Fruit fly (Drosophila melanogaster) whole organism, pupa: Measurements from ENCODE around the gene BCAS2.

Experiments used
- CG10348 ChIP-seq: fragments of 200-800 bp; sonication (Bioruptor generic); IDR thresholded peaks from 2 replicates; pipeline ENCODE4 v1.3.6; 2022; ENCODE audit warnings: missing biosample characterization, missing genetic modification characterization
- CG12605 ChIP-seq: fragments of 200-800 bp; sonication (Bioruptor generic); IDR thresholded peaks from 2 replicates; pipeline ENCODE4 v1.3.6; 2022; ENCODE audit warnings: missing biosample characterization, missing genetic modification characterization
- CG13204 ChIP-seq: fragments of 200-800 bp; sonication (Bioruptor generic); optimal IDR thresholded peaks from 2 replicates; lab custom pipeline; 2018; ENCODE audit warnings: missing biosample characterization, mild to moderate bottlenecking, missing genetic modification characterization, moderate library complexity
- CG14655 ChIP-seq: fragments of 200-800 bp; sonication (Bioruptor generic); optimal IDR thresholded peaks from 3 replicates; lab custom pipeline; 2017; ENCODE audit warnings: mild to moderate bottlenecking, missing biosample characterization, missing genetic modification reagents, missing genetic modification characterization
- CG15710 ChIP-seq: fragments of 200-800 bp; sonication (Bioruptor generic); optimal IDR thresholded peaks from 2 replicates; lab custom pipeline; 2018; ENCODE audit warnings: missing biosample characterization, mild to moderate bottlenecking, missing genetic modification characterization, moderate library complexity
- CG17806 ChIP-seq: fragments of 200-800 bp; sonication (Bioruptor generic); optimal IDR thresholded peaks from 2 replicates; lab custom pipeline; 2018; ENCODE audit warnings: missing biosample characterization, mild to moderate bottlenecking, missing genetic modification characterization, moderate library complexity
- CG32121 ChIP-seq: fragments of 200-800 bp; sonication (Bioruptor generic); IDR thresholded peaks from 2 replicates; pipeline ENCODE4 v1.3.6; 2022; ENCODE audit warnings: missing biosample characterization, missing genetic modification characterization
- CG34367 ChIP-seq: fragments of 200-800 bp; sonication (Bioruptor generic); optimal IDR thresholded peaks from 2 replicates; lab custom pipeline; 2018; ENCODE audit warnings: missing biosample characterization, mild to moderate bottlenecking, missing genetic modification characterization
- CG4496 ChIP-seq: fragments of 200-800 bp; sonication (Bioruptor generic); IDR thresholded peaks from 3 replicates; pipeline ENCODE4 v1.3.6; 2022; ENCODE audit warnings: missing biosample characterization, missing genetic modification characterization
- CG8159 ChIP-seq: fragments of 200-800 bp; sonication (Bioruptor generic); optimal IDR thresholded peaks from 3 replicates; lab custom pipeline; 2018; ENCODE audit warnings: missing biosample characterization, mild to moderate bottlenecking, missing genetic modification characterization, moderate library complexity
- CG8301 ChIP-seq: fragments of 200-800 bp; sonication (Bioruptor generic); optimal IDR thresholded peaks from 2 replicates; lab custom pipeline; 2018; ENCODE audit warnings: missing biosample characterization, mild to moderate bottlenecking, missing genetic modification characterization
- CG9948 ChIP-seq: fragments of 200-800 bp; sonication (Bioruptor generic); optimal IDR thresholded peaks from 2 replicates; lab custom pipeline; 2018; ENCODE audit warnings: missing biosample characterization, mild to moderate bottlenecking, missing genetic modification characterization, moderate library complexity
- D1 ChIP-seq: fragments of 200-800 bp; sonication (Bioruptor generic); optimal IDR thresholded peaks from 2 replicates; lab custom pipeline; 2018; ENCODE audit warnings: missing biosample characterization, mild to moderate bottlenecking, missing genetic modification characterization, moderate library complexity
- EcR ChIP-seq: fragments of 200-800 bp; sonication (Bioruptor generic); optimal IDR thresholded peaks from 3 replicates; lab custom pipeline; 2019; ENCODE audit warnings: missing biosample characterization, missing genetic modification characterization, mild to moderate bottlenecking, moderate library complexity, missing genetic modification reagents
- Ets98B ChIP-seq: fragments of 200-800 bp; sonication (Bioruptor generic); IDR thresholded peaks from 2 replicates; pipeline ENCODE4 v1.3.6; 2022; ENCODE audit warnings: missing biosample characterization, missing genetic modification characterization
- Pif1A ChIP-seq: fragments of 200-800 bp; sonication (Bioruptor generic); optimal IDR thresholded peaks from 3 replicates; lab custom pipeline; 2016; ENCODE audit warnings: missing biosample characterization, missing genetic modification characterization
- Pif1B ChIP-seq: fragments of 200-800 bp; sonication (Bioruptor generic); optimal IDR thresholded peaks from 3 replicates; lab custom pipeline; 2016; ENCODE audit warnings: missing biosample characterization, missing genetic modification characterization
- Snoo ChIP-seq: fragments of 200-800 bp; sonication (Bioruptor generic); optimal IDR thresholded peaks from 3 replicates; lab custom pipeline; 2017; ENCODE audit warnings: missing biosample characterization, mild to moderate bottlenecking, missing genetic modification characterization, inconsistent platforms
- fd96Ca ChIP-seq: fragments of 200-800 bp; sonication (Bioruptor generic); IDR thresholded peaks from 3 replicates; pipeline ENCODE4 v1.3.6; 2022; ENCODE audit warnings: missing biosample characterization, missing genetic modification characterization
- gl ChIP-seq: fragments of 200-800 bp; sonication (Bioruptor generic); optimal IDR thresholded peaks from 2 replicates; lab custom pipeline; 2018; ENCODE audit warnings: missing biosample characterization, mild to moderate bottlenecking, missing genetic modification characterization
- rn ChIP-seq: fragments of 200-800 bp; sonication (Bioruptor generic); IDR thresholded peaks from 2 replicates; pipeline ENCODE4 v1.3.6; 2022; ENCODE audit warnings: missing biosample characterization, missing genetic modification characterization

The BCAS2 gene

DNA sequence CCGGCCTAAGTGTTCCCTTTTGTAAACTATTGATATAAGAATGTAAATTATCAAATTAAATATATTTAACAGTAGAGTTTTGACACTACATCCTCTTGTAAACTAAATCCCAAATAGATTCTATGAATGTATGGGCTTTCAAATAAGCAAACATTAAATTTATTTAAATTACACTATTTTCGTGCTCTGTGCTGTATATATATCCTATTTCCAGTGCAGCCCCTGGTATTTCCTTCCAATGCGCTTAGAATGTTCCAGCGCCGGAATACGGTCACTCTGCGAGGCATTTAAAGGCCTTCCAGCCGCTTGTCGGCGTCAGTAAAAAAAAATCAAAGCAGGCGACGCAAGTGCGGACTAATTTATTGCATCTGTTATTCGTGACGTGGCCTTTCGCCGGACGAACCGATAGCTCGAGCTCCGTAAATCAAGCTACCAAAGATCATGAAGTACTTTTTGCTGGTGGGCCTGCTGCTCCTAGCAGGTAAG lies 26.3 kb upstream of the BCAS2 start, which contains the start of gene Gp93:
Gene Gp93 (plus strand): TSS at position 291 of the 486 bp plus-strand sequence.
- TF ChIP-seq CG12605 (GFP tag; lab: Robert Waterston, UW) (peak; percentile 40; the same call in 1 of the 2 replicates), CG8301 (peak; percentile 37), CG14655 (GFP tag; lab: Kevin White, UChicago) (no peak), D1 (tag; lab: Kevin White, UChicago) (no peak), rn (GFP tag; lab: Robert Waterston, UW) (no peak), CG34367 (peak; percentile 25), Snoo (tag; lab: Kevin White, UChicago) (peak; percentile 64), gl (tag; lab: Kevin White, UChicago) (peak; percentile 18), Pif1A (GFP tag; lab: Kevin White, UChicago) (no peak), fd96Ca (peak; percentile 33; the same call in 1 of the 3 replicates), CG10348 (GFP tag; lab: Robert Waterston, UW) (no peak), EcR (GFP tag; lab: Kevin White, UChicago) (peak; percentile 56), Pif1B (GFP tag; lab: Kevin White, UChicago) (no peak), CG9948 (tag; lab: Kevin White, UChicago) (peak; percentile 42), CG17806 (tag; lab: Kevin White, UChicago) (peak; percentile 45), Ets98B (peak; percentile 37), CG32121 (GFP tag; lab: Robert Waterston, UW) (peak; percentile 54; the same call in 1 of the 2 replicates), CG15710 (tag; lab: Kevin White, UChicago) (peak; percentile 67), CG4496 (GFP tag; lab: Robert Waterston, UW) (peak; percentile 82), CG8159 (tag; lab: Kevin White, UChicago) (peak; percentile 59), CG13204 (GFP tag; lab: Kevin White, UChicago) (peak; percentile 7)

DNA sequence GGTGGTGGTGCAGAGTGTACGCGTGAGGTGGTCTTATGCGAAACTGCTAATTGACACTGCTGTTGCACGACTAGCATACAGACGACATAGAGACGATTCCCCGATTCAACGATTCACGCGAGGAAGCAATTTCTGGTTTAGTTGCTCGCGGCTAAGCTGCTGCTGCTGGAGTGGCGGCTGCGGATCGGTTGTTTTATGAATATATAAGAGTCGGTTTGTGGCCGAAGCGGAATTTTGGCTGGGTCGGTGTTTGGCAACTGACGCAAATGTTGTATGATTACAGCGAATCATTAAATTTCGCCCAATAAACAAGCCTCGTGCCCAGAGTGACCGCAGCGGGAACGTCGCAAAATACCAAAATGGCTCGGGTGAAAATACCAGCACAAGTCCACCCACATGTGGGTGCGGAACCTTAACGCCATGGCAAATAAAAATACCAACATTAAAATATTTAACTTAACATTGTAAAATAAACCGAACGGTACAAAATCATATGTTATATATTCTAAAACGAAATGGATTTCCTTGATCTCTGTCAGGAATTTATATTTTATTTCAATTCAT lies 25.6 kb upstream of the BCAS2 start, which contains the start of gene mfrn:
Gene mfrn (minus strand): TSS at position 340 of the 564 bp plus-strand sequence.
- no peak for TF ChIP-seq CG32121 (GFP tag; lab: Robert Waterston, UW)
- TF ChIP-seq, all 21 proteins: peak for 0

DNA sequence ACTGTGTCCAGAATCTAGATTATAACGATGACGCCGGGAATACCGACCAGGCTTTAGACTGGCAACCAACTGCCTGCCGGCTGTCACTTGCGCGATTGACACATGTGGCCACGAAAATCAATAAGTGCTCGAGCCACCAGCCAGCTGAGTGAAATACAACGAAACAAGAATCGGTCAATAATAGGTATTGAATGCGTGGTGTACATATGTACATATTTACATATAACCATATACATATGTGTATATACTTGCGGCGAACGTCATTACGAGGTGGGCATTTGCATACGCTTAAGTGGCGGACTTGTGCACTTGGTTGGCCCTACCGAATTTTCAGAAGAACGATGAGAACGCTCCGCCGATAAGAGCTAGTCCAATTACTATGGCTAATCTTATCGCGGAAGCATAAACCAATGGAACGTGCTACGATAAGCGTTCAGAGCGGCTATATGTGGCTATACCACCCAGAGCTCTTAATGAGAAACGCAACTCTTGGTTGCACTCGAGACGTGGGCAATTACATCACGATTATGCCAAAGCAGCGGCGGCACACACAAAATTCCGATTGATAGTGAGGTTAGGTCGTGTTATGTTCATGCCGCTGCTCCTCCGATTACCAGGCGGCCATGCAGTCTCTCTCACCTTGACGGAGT lies 24.5 kb upstream of the BCAS2 start:
- no peak for TF ChIP-seq fd96Ca
- TF ChIP-seq Pif1B (GFP tag; lab: Kevin White, UChicago), result no peak
- no peak for TF ChIP-seq CG34367
- no peak for TF ChIP-seq CG9948 (tag; lab: Kevin White, UChicago)
- TF ChIP-seq CG14655 (GFP tag; lab: Kevin White, UChicago), result no peak
- no peak for TF ChIP-seq D1 (tag; lab: Kevin White, UChicago)
- TF ChIP-seq CG4496 (GFP tag; lab: Robert Waterston, UW), result no peak
- TF ChIP-seq CG12605 (GFP tag; lab: Robert Waterston, UW), result no peak
- no peak for TF ChIP-seq CG32121 (GFP tag; lab: Robert Waterston, UW)
- TF ChIP-seq CG17806 (tag; lab: Kevin White, UChicago), result no peak
- TF ChIP-seq Ets98B, result no peak

DNA sequence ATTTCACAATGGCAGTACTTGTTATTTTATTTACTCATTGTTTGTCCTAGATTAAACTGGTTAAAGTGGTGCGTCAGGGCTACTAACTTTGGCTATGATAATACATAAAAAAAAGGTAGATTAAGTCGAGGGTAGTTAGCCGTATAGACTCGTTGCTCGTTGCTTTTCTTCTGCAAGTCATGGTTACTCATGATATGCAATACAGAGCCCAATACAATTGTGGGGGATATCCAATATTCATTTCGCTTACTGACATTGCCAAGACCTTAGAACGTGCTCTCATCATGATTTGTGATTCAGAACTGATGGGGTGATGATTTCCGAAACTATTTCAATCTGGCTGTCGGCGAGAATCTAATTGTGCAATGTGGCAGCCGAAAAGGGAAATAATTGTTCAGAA lies 23.2 kb upstream of the BCAS2 start:
- TF ChIP-seq CG4496 (GFP tag; lab: Robert Waterston, UW), result no peak
- TF ChIP-seq fd96Ca, result no peak
- no peak for TF ChIP-seq Snoo (tag; lab: Kevin White, UChicago)
- TF ChIP-seq CG9948 (tag; lab: Kevin White, UChicago), result no peak
- TF ChIP-seq CG32121 (GFP tag; lab: Robert Waterston, UW), result no peak
- no peak for TF ChIP-seq Pif1A (GFP tag; lab: Kevin White, UChicago)
- no peak for TF ChIP-seq Ets98B
- TF ChIP-seq CG12605 (GFP tag; lab: Robert Waterston, UW), result no peak

DNA sequence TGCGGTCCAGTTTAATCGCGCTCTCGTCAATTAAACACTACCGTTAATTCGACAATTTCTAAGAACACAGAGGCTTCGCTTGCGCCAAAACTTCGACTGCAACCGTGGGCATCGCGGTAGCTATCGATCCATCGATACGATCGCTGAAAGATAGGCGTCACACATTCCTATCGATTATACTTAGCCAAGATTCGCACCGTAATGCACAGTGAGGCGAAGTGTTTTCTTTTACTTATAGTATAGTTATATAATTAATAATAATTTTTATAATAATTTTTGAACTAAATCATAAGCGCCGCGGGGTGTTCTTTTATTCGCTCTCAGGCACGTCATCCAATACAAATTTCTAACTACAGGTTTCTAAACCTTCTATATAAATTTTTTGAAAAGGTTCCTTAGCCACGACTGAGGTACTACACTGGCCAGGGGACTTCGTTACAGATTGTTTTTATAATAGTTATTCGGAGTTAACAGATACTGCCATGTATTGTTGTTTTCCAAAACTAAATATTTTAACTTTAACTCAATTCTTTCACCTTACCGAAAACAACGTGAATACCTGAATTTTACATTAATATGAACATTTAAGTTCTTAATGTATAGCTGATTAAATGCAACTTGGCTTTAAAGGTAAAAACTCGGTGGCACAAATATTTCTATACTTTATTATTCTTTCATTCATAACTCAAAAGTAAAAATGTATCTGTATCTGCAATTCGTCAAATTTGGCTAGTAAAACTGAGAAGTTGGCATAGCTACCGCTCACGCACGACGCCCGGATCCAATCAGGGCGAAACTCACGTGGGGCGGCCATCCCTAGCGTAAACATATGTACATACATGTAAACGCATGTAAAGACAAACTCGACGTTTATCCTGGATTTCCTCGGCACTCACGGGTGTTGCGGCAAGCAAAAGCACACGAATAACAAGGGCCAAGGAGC lies 15.9 kb upstream of the BCAS2 start, which contains the start of the genes NSD and BOD1:
Gene NSD (minus strand): TSS at position 102 of the 943 bp plus-strand sequence.
Gene BOD1 (plus strand): TSS at position 494 of the 943 bp plus-strand sequence.
- TF ChIP-seq gl (tag; lab: Kevin White, UChicago) (no peak), CG10348 (GFP tag; lab: Robert Waterston, UW) (no peak), CG9948 (tag; lab: Kevin White, UChicago) (peak; percentile 4), Pif1A (GFP tag; lab: Kevin White, UChicago) (no peak), CG17806 (tag; lab: Kevin White, UChicago) (peak; percentile 44), rn (GFP tag; lab: Robert Waterston, UW) (no peak), Ets98B (peak; percentile 54), CG13204 (GFP tag; lab: Kevin White, UChicago) (no peak), Snoo (tag; lab: Kevin White, UChicago) (peak; percentile 16), fd96Ca (peak; percentile 65; the same call in 2 of the 3 replicates), CG8301 (no peak), CG15710 (tag; lab: Kevin White, UChicago) (peak; percentile 14), CG4496 (GFP tag; lab: Robert Waterston, UW) (peak; percentile 46; the same call in 2 of the 3 replicates)
